Worm (Caenorhabditis elegans): ENCODE data around the gene mct-4.

ce11 chrX:4978103-4978502 is 48.5 kb upstream of the mct-4 start:
- TF ChIP-seq nhr-11 (tag; optimal IDR thresholded peaks at IDR 0.05) (no peak), ceh-88 (GFP tag; IDR thresholded peaks at IDR 0.05) (no peak), sup-37 (GFP tag; optimal IDR thresholded peaks at IDR 0.05) (no peak), nhr-28 (tag; optimal IDR thresholded peaks at IDR 0.05) (no peak), lin-14 (GFP tag; optimal IDR thresholded peaks at IDR 0.05) (no peak), skn-1 (tag; optimal IDR thresholded peaks at IDR 0.05) (no peak), nhr-19 (GFP tag; conservative IDR thresholded peaks at IDR 0.05) (no peak), ama-1 (optimal IDR thresholded peaks at IDR 0.05) (no peak), lin-13 (GFP tag; optimal IDR thresholded peaks at IDR 0.05) (no peak)
